Fruit fly (Drosophila melanogaster) whole organism, embryonic: ENCODE measurements around the gene Polr1C.
A peak's percentile ranks its signal among the peaks of the same experiment; 100 is the strongest.

ENCODE experiments used
- Atf6 ChIP-seq: fragments of 200-800 bp; sonication (Bioruptor generic); IDR thresholded peaks from 2 replicates; pipeline ENCODE4 v1.3.6; 2022; ENCODE audit warnings: missing biosample characterization, missing genetic modification characterization
- Awh ChIP-seq: fragments of 200-800 bp; sonication (Bioruptor generic); IDR thresholded peaks from 2 replicates; pipeline ENCODE4, ENCODE4 v1.3.6; 2022; ENCODE audit warnings: missing biosample characterization, missing genetic modification characterization
- B-H2 ChIP-seq: fragments of 200-800 bp; sonication (Bioruptor generic); optimal IDR thresholded peaks from 2 replicates; lab custom pipeline; 2018; ENCODE audit warnings: missing biosample characterization, mild to moderate bottlenecking, missing genetic modification characterization
- Bteb2 ChIP-seq: fragments of 200-800 bp; sonication (Bioruptor generic); optimal IDR thresholded peaks from 2 replicates; lab custom pipeline; 2016; ENCODE audit warnings: missing biosample characterization, missing genetic modification characterization
- CG10543 ChIP-seq: fragments of 200-800 bp; sonication (Bioruptor generic); optimal IDR thresholded peaks from 3 replicates; lab custom pipeline; 2017; ENCODE audit warnings: missing biosample characterization, mild to moderate bottlenecking, missing genetic modification characterization, moderate library complexity
- CG10979 ChIP-seq: fragments of 200-800 bp; sonication (Bioruptor generic); optimal IDR thresholded peaks from 2 replicates; lab custom pipeline; 2018; ENCODE audit warnings: missing biosample characterization, mild to moderate bottlenecking, missing genetic modification characterization, moderate library complexity
- CG13775 ChIP-seq: fragments of 200-800 bp; sonication (Bioruptor generic); optimal IDR thresholded peaks from 3 replicates; lab custom pipeline; 2017; ENCODE audit warnings: missing biosample characterization, mild to moderate bottlenecking, missing genetic modification characterization
- CG14667 ChIP-seq: fragments of 200-800 bp; sonication (Bioruptor generic); IDR thresholded peaks from 2 replicates; pipeline ENCODE4 v1.3.6; 2022; ENCODE audit warnings: missing biosample characterization, missing genetic modification characterization
- CG14710 ChIP-seq: fragments of 200-800 bp; sonication (Bioruptor generic); optimal IDR thresholded peaks from 3 replicates; lab custom pipeline; 2019; ENCODE audit warnings: missing biosample characterization, mild to moderate bottlenecking, missing genetic modification characterization, moderate library complexity
- CG16779 ChIP-seq: fragments of 200-800 bp; sonication (Bioruptor generic); IDR thresholded peaks from 2 replicates; pipeline ENCODE4 v1.3.6; 2022; ENCODE audit warnings: missing biosample characterization, missing genetic modification characterization
- CG17612 ChIP-seq: fragments of 200-800 bp; sonication (Bioruptor generic); IDR thresholded peaks from 2 replicates; pipeline ENCODE4 v1.3.6; 2022; ENCODE audit warnings: missing biosample characterization, missing genetic modification characterization
- CG1832 ChIP-seq: fragments of 200-800 bp; sonication (Bioruptor generic); optimal IDR thresholded peaks from 2 replicates; lab custom pipeline; 2017; ENCODE audit warnings: missing biosample characterization, mild to moderate bottlenecking, missing genetic modification characterization, inconsistent platforms
- CG18476 ChIP-seq: fragments of 200-800 bp; sonication (Bioruptor generic); optimal IDR thresholded peaks from 2 replicates; lab custom pipeline; 2016; ENCODE audit warnings: missing biosample characterization, mild to moderate bottlenecking, missing genetic modification characterization
- CG2199 ChIP-seq: fragments of 200-800 bp; sonication (Bioruptor generic); IDR thresholded peaks from 3 replicates; pipeline ENCODE4 v1.3.6; 2022; ENCODE audit warnings: missing biosample characterization, missing genetic modification characterization
- CG32772 ChIP-seq: fragments of 200-800 bp; sonication (Bioruptor generic); IDR thresholded peaks from 2 replicates; pipeline ENCODE4 v1.3.6; 2022; ENCODE audit warnings: missing biosample characterization, missing genetic modification characterization
- CG4328 ChIP-seq: fragments of 200-800 bp; sonication (Bioruptor generic); optimal IDR thresholded peaks from 3 replicates; lab custom pipeline; 2017; ENCODE audit warnings: missing biosample characterization, missing genetic modification reagents, missing genetic modification characterization
- CG4360 ChIP-seq: fragments of 200-800 bp; sonication (Bioruptor generic); IDR thresholded peaks from 2 replicates; pipeline ENCODE4 v1.3.6; 2022; ENCODE audit warnings: missing biosample characterization, missing genetic modification characterization
- CG6689 ChIP-seq: fragments of 200-800 bp; sonication (Bioruptor generic); IDR thresholded peaks from 2 replicates; pipeline ENCODE4 v1.3.6; 2022; ENCODE audit warnings: missing biosample characterization, missing genetic modification characterization
- CG7963 ChIP-seq: fragments of 200-800 bp; sonication (Bioruptor generic); IDR thresholded peaks from 3 replicates; pipeline ENCODE4 v1.3.6; 2022; ENCODE audit warnings: missing biosample characterization, missing genetic modification characterization; ENCODE audit not compliant: partially characterized antibody
- CG9215 ChIP-seq: fragments of 200-800 bp; sonication (Bioruptor generic); IDR thresholded peaks from 2 replicates; pipeline ENCODE4 v1.3.6; 2022; ENCODE audit warnings: missing biosample characterization, missing genetic modification characterization
- D19A ChIP-seq: fragments of 200-800 bp; optimal IDR thresholded peaks from 3 replicates; lab custom pipeline; 2019; ENCODE audit warnings: missing biosample characterization, mild to moderate bottlenecking, missing genetic modification characterization, moderate library complexity
- E2f1 ChIP-seq: fragments of 200-800 bp; sonication (Bioruptor generic); IDR thresholded peaks from 2 replicates; pipeline ENCODE4 v1.3.6; 2022; ENCODE audit warnings: missing biosample characterization, missing genetic modification characterization
- Fer3 ChIP-seq: fragments of 200-800 bp; sonication (Bioruptor generic); optimal IDR thresholded peaks from 2 replicates; lab custom pipeline; 2018; ENCODE audit warnings: missing biosample characterization, mild to moderate bottlenecking, missing genetic modification characterization, moderate library complexity
- HLH4C ChIP-seq: fragments of 200-800 bp; sonication (Bioruptor generic); IDR thresholded peaks from 3 replicates; pipeline ENCODE4 v1.3.6; 2022; ENCODE audit warnings: missing biosample characterization, missing genetic modification characterization; ENCODE audit not compliant: partially characterized antibody
- HmgZ ChIP-seq: fragments of 200-800 bp; sonication (Bioruptor generic); optimal IDR thresholded peaks from 2 replicates; lab custom pipeline; 2018; ENCODE audit warnings: missing biosample characterization, mild to moderate bottlenecking, missing genetic modification characterization
- Hmr ChIP-seq: fragments of 200-800 bp; sonication (Bioruptor generic); optimal IDR thresholded peaks from 3 replicates; lab custom pipeline; 2017; ENCODE audit warnings: mild to moderate bottlenecking, missing biosample characterization, missing genetic modification reagents, missing genetic modification characterization
- Lhr ChIP-seq: fragments of 200-800 bp; sonication (Bioruptor generic); optimal IDR thresholded peaks from 3 replicates; lab custom pipeline; 2017; ENCODE audit warnings: mild to moderate bottlenecking, missing biosample characterization, missing genetic modification reagents, missing genetic modification characterization
- Optix ChIP-seq: fragments of 200-800 bp; sonication (Bioruptor generic); IDR thresholded peaks from 3 replicates; pipeline ENCODE4 v1.3.6; 2022; ENCODE audit warnings: missing biosample characterization, missing genetic modification characterization
- Taf1 ChIP-seq: fragments of 200-800 bp; sonication (Bioruptor generic); IDR thresholded peaks from 2 replicates; pipeline ENCODE4 v1.3.6; 2022; ENCODE audit warnings: missing biosample characterization, missing genetic modification characterization
- Trl ChIP-seq, 3 experiments: fragments of >200 bp in 2 of 3; fragments of 200-800 bp in 1 of 3; sonication (Bioruptor generic) in 1 of 3; optimal IDR thresholded peaks; 2 replicates in 1 of 3; 3 replicates in 2 of 3; lab custom pipeline; 2016 to 2017; ENCODE audit warnings: missing biosample characterization in 1 of 3, missing genetic modification characterization in 1 of 3
- amos ChIP-seq: fragments of 200-800 bp; sonication (Bioruptor generic); IDR thresholded peaks from 2 replicates; pipeline ENCODE4 v1.3.6; 2022; ENCODE audit warnings: missing biosample characterization, missing genetic modification characterization; ENCODE audit not compliant: partially characterized antibody
- ap ChIP-seq: fragments of 200-800 bp; sonication (Bioruptor generic); IDR thresholded peaks from 2 replicates; pipeline ENCODE4 v1.3.6; 2022; ENCODE audit warnings: missing biosample characterization, missing genetic modification characterization
- ara ChIP-seq: fragments of 200-800 bp; sonication (Bioruptor generic); IDR thresholded peaks from 2 replicates; pipeline ENCODE4 v1.3.6; 2022; ENCODE audit warnings: missing biosample characterization, missing genetic modification characterization
- cad ChIP-seq: fragments of >200 bp; optimal IDR thresholded peaks from 2 replicates; lab custom pipeline; 2017; ENCODE audit warnings: missing biosample characterization, missing genetic modification characterization
- ci ChIP-seq: fragments of 200-800 bp; sonication (Bioruptor generic); IDR thresholded peaks from 3 replicates; pipeline ENCODE4 v1.3.6; 2022; ENCODE audit warnings: missing biosample characterization, missing genetic modification characterization
- crc ChIP-seq: fragments of 200-800 bp; sonication (Bioruptor generic); optimal IDR thresholded peaks from 2 replicates; lab custom pipeline; 2016; ENCODE audit warnings: missing biosample characterization, missing genetic modification characterization
- dan ChIP-seq: fragments of 200-800 bp; sonication (Bioruptor generic); IDR thresholded peaks from 2 replicates; pipeline ENCODE4 v1.3.6; 2022; ENCODE audit warnings: missing biosample characterization, missing genetic modification characterization
- esg ChIP-seq: fragments of 200-800 bp; sonication (Bioruptor generic); conservative IDR thresholded peaks from 2 replicates; pipeline ENCODE4 v1.3.6; 2022; ENCODE audit warnings: missing biosample characterization, missing genetic modification characterization
- exex ChIP-seq: fragments of 200-800 bp; sonication (Bioruptor generic); optimal IDR thresholded peaks from 4 replicates; lab custom pipeline; 2018; ENCODE audit warnings: missing biosample characterization, mild to moderate bottlenecking, missing genetic modification characterization, moderate library complexity
- gcm2 ChIP-seq: fragments of 200-800 bp; sonication (Bioruptor generic); optimal IDR thresholded peaks from 2 replicates; lab custom pipeline; 2016; ENCODE audit warnings: missing biosample characterization, missing genetic modification characterization
- gsb-n ChIP-seq: fragments of 200-800 bp; sonication (Bioruptor generic); optimal IDR thresholded peaks from 3 replicates; lab custom pipeline; 2018; ENCODE audit warnings: missing biosample characterization, mild to moderate bottlenecking, missing genetic modification characterization
- ind ChIP-seq: fragments of 200-800 bp; sonication (Bioruptor generic); optimal IDR thresholded peaks from 3 replicates; lab custom pipeline; 2016; ENCODE audit warnings: missing biosample characterization, missing genetic modification characterization
- kni ChIP-seq: fragments of 200-800 bp; sonication (Bioruptor generic); optimal IDR thresholded peaks from 3 replicates; lab custom pipeline; 2017; ENCODE audit warnings: mild to moderate bottlenecking, missing biosample characterization, missing genetic modification reagents, missing genetic modification characterization
- ro ChIP-seq: fragments of 200-800 bp; sonication (Bioruptor generic); IDR thresholded peaks from 2 replicates; pipeline ENCODE4 v1.3.6; 2022; ENCODE audit warnings: missing biosample characterization, missing genetic modification characterization
- slbo ChIP-seq: fragments of 200-800 bp; sonication (Bioruptor generic); IDR thresholded peaks from 2 replicates; pipeline ENCODE4 v1.3.6; 2022; ENCODE audit warnings: missing biosample characterization, missing genetic modification characterization
- toy ChIP-seq: fragments of 200-800 bp; sonication (Bioruptor generic); IDR thresholded peaks from 2 replicates; pipeline ENCODE4 v1.3.6; 2022; ENCODE audit warnings: missing biosample characterization, missing genetic modification characterization
- wdn ChIP-seq: fragments of 200-800 bp; sonication (Bioruptor generic); IDR thresholded peaks from 2 replicates; pipeline ENCODE4 v1.3.6; 2022; ENCODE audit warnings: missing biosample characterization, missing genetic modification characterization

Polr1C gene

dm6 chr2L:5000919-5001581, 32.2 kb downstream of the Polr1C start (continued):
- TF ChIP-seq CG6689 (GFP tag; lab: Robert Waterston, UW) (peak; percentile 12; the same call in 1 of the 2 replicates), CG17612 (GFP tag; lab: Robert Waterston, UW) (peak; percentile 44), B-H2 (GFP tag; lab: Kevin White, UChicago) (peak; percentile 13), E2f1 (GFP tag; lab: Robert Waterston, UW) (peak; percentile 28), CG16779 (GFP tag; lab: Robert Waterston, UW) (no peak), CG7963 (GFP tag; lab: Robert Waterston, UW) (0 out of 3 replicates have a peak, but pooled peaks have one; percentile 31), CG1832 (GFP tag; lab: Kevin White, UChicago) (peak; percentile 50), CG13775 (GFP tag; lab: Kevin White, UChicago) (no peak), crc (GFP tag; lab: Kevin White, UChicago) (no peak), CG4360 (0 out of 2 replicates have a peak, but pooled peaks have one; percentile 20), CG14667 (GFP tag; lab: Robert Waterston, UW) (peak; percentile 24; the same call in 1 of the 2 replicates), Fer3 (tag; lab: Kevin White, UChicago) (no peak), CG10543 (GFP tag; lab: Kevin White, UChicago) (peak; percentile 64), CG2199 (peak; percentile 93), ap (GFP tag; lab: Robert Waterston, UW) (peak; percentile 53; the same call in 1 of the 2 replicates), CG18476 (GFP tag; lab: Kevin White, UChicago) (no peak), Bteb2 (GFP tag; lab: Kevin White, UChicago) (no peak), wdn (GFP tag; lab: Robert Waterston, UW) (no peak), amos (GFP tag; lab: Robert Waterston, UW) (peak; percentile 30; the same call in 1 of the 2 replicates), ci (peak; percentile 77), Atf6 (GFP tag; lab: Robert Waterston, UW) (no peak; the same call in 1 of the 2 replicates), D19A (no peak), dan (GFP tag; lab: Robert Waterston, UW) (peak; percentile 66), HmgZ (tag; lab: Kevin White, UChicago) (peak; percentile 17), Awh (GFP tag; lab: Robert Waterston, UW) (peak; percentile 8; the same call in 1 of the 2 replicates), ara (GFP tag; lab: Robert Waterston, UW) (peak; percentile 60), Hmr (GFP tag; lab: Kevin White, UChicago) (no peak), HLH4C (peak; percentile 43; the same call in 1 of the 3 replicates), CG32772 (GFP tag; lab: Robert Waterston, UW) (peak; percentile 47; the same call in 1 of the 2 replicates), esg (GFP tag; lab: Robert Waterston, UW) (peak; percentile 41; the same call in 1 of the 2 replicates), kni (GFP tag; lab: Kevin White, UChicago) (peak; percentile 10), Taf1 (GFP tag; lab: Robert Waterston, UW) (peak; percentile 52)
- TF ChIP-seq, all 482 proteins: peak for 146

- TF ChIP-seq CG18476 (GFP tag; lab: Kevin White, UChicago) = no peak
- TF ChIP-seq exex (tag; lab: Kevin White, UChicago) = peak; percentile 21
- peak in 1 of 2 experiments; percentile 3 for TF ChIP-seq Trl (optimal IDR thresholded peaks at IDR 0.05; lab: Kevin White, UChicago)
- no peak for TF ChIP-seq Trl (GFP tag; optimal IDR thresholded peaks at IDR 0.05; lab: Kevin White, UChicago)
Measured at dm6 chr2L:5001582-5001929, 32.8 kb downstream of the Polr1C start.

- TF ChIP-seq gcm2 (GFP tag; lab: Kevin White, UChicago) = no peak
- no peak for TF ChIP-seq CG4328 (GFP tag; lab: Kevin White, UChicago)
- peak; percentile 33 for TF ChIP-seq cad
- no peak for TF ChIP-seq ro
- TF ChIP-seq CG32772 (GFP tag; lab: Robert Waterston, UW) = no peak
- no peak for TF ChIP-seq CG10979 (tag; lab: Kevin White, UChicago)
- TF ChIP-seq Optix (GFP tag; lab: Robert Waterston, UW) = no peak
- no peak for TF ChIP-seq CG9215
- TF ChIP-seq CG14710 = no peak
- TF ChIP-seq Lhr (GFP tag; lab: Kevin White, UChicago) = no peak
- TF ChIP-seq slbo (GFP tag; lab: Robert Waterston, UW) = 0 out of 2 replicates have a peak, but pooled peaks have one; percentile 5
- no peak for TF ChIP-seq gsb-n (tag; lab: Kevin White, UChicago)
- TF ChIP-seq toy (GFP tag; lab: Robert Waterston, UW) = peak; percentile 41; the same call in 1 of the 2 replicates
- TF ChIP-seq ind (GFP tag; lab: Kevin White, UChicago) = no peak
Measured at dm6 chr2L:5002031-5002430, 33.2 kb downstream of the Polr1C start.
